Fruit fly (Drosophila melanogaster) whole organism, adult: Measurements from ENCODE around the gene FIG4.

Source experiments
- CG14711 ChIP-seq: fragments of 200-800 bp; sonication (Bioruptor generic); optimal IDR thresholded peaks from 2 replicates; lab custom pipeline; 2018; ENCODE audit warnings: missing biosample characterization, mild to moderate bottlenecking, missing genetic modification characterization, moderate library complexity
- CG1620 ChIP-seq: fragments of 200-800 bp; sonication (Bioruptor generic); optimal IDR thresholded peaks from 2 replicates; lab custom pipeline; 2016; ENCODE audit warnings: missing biosample characterization, missing genetic modification characterization
- CG7045 ChIP-seq: fragments of 200-800 bp; sonication (Bioruptor generic); optimal IDR thresholded peaks from 2 replicates; lab custom pipeline; 2017; ENCODE audit warnings: missing biosample characterization, mild to moderate bottlenecking, missing genetic modification characterization
- Hr96 ChIP-seq: fragments of 200-800 bp; sonication (Bioruptor generic); optimal IDR thresholded peaks from 2 replicates; lab custom pipeline; 2016; ENCODE audit warnings: missing biosample characterization, missing genetic modification characterization
- Mnt ChIP-seq: fragments of 200-800 bp; sonication (Bioruptor generic); optimal IDR thresholded peaks from 2 replicates; lab custom pipeline; 2016; ENCODE audit warnings: missing biosample characterization, mild to moderate bottlenecking, missing genetic modification characterization
- bab1 ChIP-seq: fragments of 200-800 bp; sonication (Bioruptor generic); optimal IDR thresholded peaks from 3 replicates; lab custom pipeline; 2019; ENCODE audit warnings: missing biosample characterization, mild to moderate bottlenecking, missing genetic modification characterization, moderate library complexity
- cic ChIP-seq: fragments of 200-800 bp; sonication (Bioruptor generic); optimal IDR thresholded peaks from 2 replicates; lab custom pipeline; 2017; ENCODE audit warnings: missing biosample characterization, mild to moderate bottlenecking, missing genetic modification characterization, moderate library complexity
- cnc ChIP-seq, 2 experiments: fragments of >200 bp; optimal IDR thresholded peaks; 2 replicates each; lab custom pipeline; 2017
- kay ChIP-seq: fragments of 200-800 bp; sonication (Bioruptor generic); peaks from one replicate; lab custom pipeline; 2016; ENCODE audit warnings: missing biosample characterization, missing genetic modification characterization, borderline replicate concordance
- ovo ChIP-seq: fragments of 200-800 bp; sonication (Bioruptor generic); optimal IDR thresholded peaks from 2 replicates; lab custom pipeline; 2016; ENCODE audit warnings: missing biosample characterization, missing genetic modification characterization
- toe ChIP-seq: fragments of 200-800 bp; sonication (Bioruptor generic); optimal IDR thresholded peaks from 2 replicates; lab custom pipeline; 2016; ENCODE audit warnings: missing biosample characterization, missing genetic modification characterization

DNA sequence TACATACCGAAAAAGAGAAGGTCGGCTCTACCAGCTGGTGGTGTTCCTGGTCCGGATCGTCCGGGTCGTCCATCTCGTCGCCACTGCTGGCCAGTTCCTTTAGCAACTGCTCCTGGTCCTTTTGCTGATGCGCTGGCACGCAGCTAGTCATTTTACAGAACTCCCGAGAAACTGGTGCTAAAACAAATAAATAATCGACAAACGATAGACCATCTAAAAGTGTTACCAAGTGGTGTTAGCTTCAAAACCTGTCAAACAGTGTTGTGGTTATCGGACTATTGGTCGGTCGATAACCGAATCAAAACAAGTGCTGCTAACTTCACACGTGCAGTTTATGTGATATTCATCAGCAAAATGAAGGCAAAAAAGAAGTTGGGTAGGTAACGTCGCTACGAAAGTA, 20.5 kb upstream of the FIG4 start, which contains the start of the genes morgue and Elp3:
- no peak for TF ChIP-seq cnc (optimal IDR thresholded peaks at IDR 0.05; lab: Kevin White, UChicago)
- TF ChIP-seq ovo (GFP tag; lab: Kevin White, UChicago): no peak
- no peak for TF ChIP-seq toe (GFP tag; lab: Kevin White, UChicago)
- no peak for TF ChIP-seq kay
- TF ChIP-seq CG14711 (tag; lab: Kevin White, UChicago): no peak
- peak; percentile 29 for TF ChIP-seq bab1 (GFP tag; lab: Kevin White, UChicago)
- TF ChIP-seq cic (GFP tag; lab: Kevin White, UChicago): no peak
- TF ChIP-seq CG1620: no peak
- peak; percentile 93 for TF ChIP-seq Mnt
- no peak for TF ChIP-seq CG7045 (GFP tag; lab: Kevin White, UChicago)
- TF ChIP-seq Hr96 (GFP tag; lab: Kevin White, UChicago): no peak
